Fruit fly (Drosophila melanogaster): ENCODE data around the gene Rhp.
"Not testable (repeated sequence)": the region's sequence is repeated elsewhere in the genome, so short reads cannot be mapped to it uniquely, and the experiment has no call there.

DNA sequence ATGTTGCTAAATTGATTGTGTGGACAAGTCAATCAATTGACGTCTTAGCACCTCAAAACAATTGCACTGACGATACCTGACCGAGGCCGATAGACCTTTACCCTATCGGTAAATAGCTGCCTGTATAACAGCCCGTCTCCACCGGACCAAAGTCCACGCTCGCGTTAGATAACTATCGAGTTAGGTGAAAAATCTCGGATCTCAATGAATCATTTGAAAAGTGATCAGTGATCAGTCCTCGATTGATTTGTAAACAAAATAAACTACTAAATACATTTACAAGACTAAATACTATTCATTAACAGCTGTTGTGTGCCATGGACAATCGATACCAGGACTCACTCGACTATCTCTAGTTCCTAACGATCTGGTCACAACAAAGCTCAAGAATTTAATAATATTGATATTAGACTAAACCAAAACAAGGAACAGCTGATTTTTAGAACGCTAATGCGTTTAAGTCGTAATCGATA, 10.4 kb downstream of the Rhp start, which contains the start of the genes sordd2 and CG15602:
- TF ChIP-seq CG4496 (GFP tag; IDR thresholded peaks at IDR 0.05), result peak; percentile 52; the same call in 2 of the 3 replicates
- TF ChIP-seq CG12605 (GFP tag; IDR thresholded peaks at IDR 0.05); Pif1A (GFP tag; optimal IDR thresholded peaks at IDR 0.05); CG8301 (tag; optimal IDR thresholded peaks at IDR 0.05); Ets98B (GFP tag; IDR thresholded peaks at IDR 0.05); CG34367 (tag; optimal IDR thresholded peaks at IDR 0.05); gl (tag; optimal IDR thresholded peaks at IDR 0.05): not testable (repeated sequence)
